Fruit fly (Drosophila melanogaster) whole organism, embryonic: ENCODE measurements around the gene CG17264.
A peak's percentile ranks its signal among the peaks of the same experiment; 100 is the strongest.

Source experiments
- Awh ChIP-seq: fragments of 200-800 bp; sonication (Bioruptor generic); IDR thresholded peaks from 2 replicates; pipeline ENCODE4, ENCODE4 v1.3.6; 2022; ENCODE audit warnings: missing biosample characterization, missing genetic modification characterization
- CG10267 ChIP-seq: fragments of 200-800 bp; sonication (Bioruptor generic); optimal IDR thresholded peaks from 2 replicates; lab custom pipeline; 2018; ENCODE audit warnings: missing biosample characterization, mild to moderate bottlenecking, missing genetic modification characterization, moderate library complexity
- CG10979 ChIP-seq: fragments of 200-800 bp; sonication (Bioruptor generic); optimal IDR thresholded peaks from 2 replicates; lab custom pipeline; 2018; ENCODE audit warnings: missing biosample characterization, mild to moderate bottlenecking, missing genetic modification characterization, moderate library complexity
- CG11695 ChIP-seq: fragments of 200-800 bp; sonication (Bioruptor generic); IDR thresholded peaks from 3 replicates; pipeline ENCODE4 v1.3.6; 2022; ENCODE audit warnings: missing biosample characterization, missing genetic modification characterization
- CG12942 ChIP-seq: fragments of 200-800 bp; sonication (Bioruptor generic); optimal IDR thresholded peaks from 3 replicates; lab custom pipeline; 2016; ENCODE audit warnings: missing biosample characterization, missing genetic modification characterization
- CG14710 ChIP-seq: fragments of 200-800 bp; sonication (Bioruptor generic); optimal IDR thresholded peaks from 3 replicates; lab custom pipeline; 2019; ENCODE audit warnings: missing biosample characterization, mild to moderate bottlenecking, missing genetic modification characterization, moderate library complexity
- CG15011 ChIP-seq: fragments of 200-800 bp; sonication (Bioruptor generic); optimal IDR thresholded peaks from 3 replicates; lab custom pipeline; 2018; ENCODE audit warnings: missing biosample characterization, mild to moderate bottlenecking, missing genetic modification characterization
- CG1529 ChIP-seq: fragments of 200-800 bp; sonication (Bioruptor generic); optimal IDR thresholded peaks from 3 replicates; lab custom pipeline; 2018; ENCODE audit warnings: missing biosample characterization, missing genetic modification characterization
- CG1647 ChIP-seq: fragments of 200-800 bp; sonication (Bioruptor generic); optimal IDR thresholded peaks from 3 replicates; lab custom pipeline; 2016; ENCODE audit warnings: missing biosample characterization, missing genetic modification characterization
- CG16815 ChIP-seq: fragments of 200-800 bp; sonication (Bioruptor generic); optimal IDR thresholded peaks from 3 replicates; lab custom pipeline; 2017; ENCODE audit warnings: missing biosample characterization, mild to moderate bottlenecking, missing genetic modification characterization
- CG1832 ChIP-seq: fragments of 200-800 bp; sonication (Bioruptor generic); optimal IDR thresholded peaks from 2 replicates; lab custom pipeline; 2017; ENCODE audit warnings: missing biosample characterization, mild to moderate bottlenecking, missing genetic modification characterization, inconsistent platforms
- CG2199 ChIP-seq: fragments of 200-800 bp; sonication (Bioruptor generic); IDR thresholded peaks from 3 replicates; pipeline ENCODE4 v1.3.6; 2022; ENCODE audit warnings: missing biosample characterization, missing genetic modification characterization
- CG31441 ChIP-seq: fragments of 200-800 bp; sonication (Bioruptor generic); IDR thresholded peaks from 2 replicates; pipeline ENCODE4 v1.3.6; 2022; ENCODE audit warnings: missing biosample characterization, missing genetic modification characterization
- CG33213 ChIP-seq: fragments of 200-800 bp; sonication (Bioruptor generic); optimal IDR thresholded peaks from 3 replicates; lab custom pipeline; 2016; ENCODE audit warnings: missing biosample characterization, missing genetic modification characterization
- CG34224 ChIP-seq: fragments of 200-800 bp; sonication (Bioruptor generic); IDR thresholded peaks from 3 replicates; pipeline ENCODE4 v1.3.6; 2022; ENCODE audit warnings: missing biosample characterization, missing genetic modification characterization; ENCODE audit not compliant: partially characterized antibody
- CG4282 ChIP-seq: fragments of 200-800 bp; sonication (Bioruptor generic); optimal IDR thresholded peaks from 2 replicates; lab custom pipeline; 2016; ENCODE audit warnings: missing biosample characterization, missing genetic modification characterization
- CG4404 ChIP-seq: fragments of 200-800 bp; sonication (Bioruptor generic); IDR thresholded peaks from 2 replicates; pipeline ENCODE4 v1.3.6; 2022; ENCODE audit warnings: missing biosample characterization, missing genetic modification characterization
- CG4854 ChIP-seq: fragments of 200-800 bp; sonication (Bioruptor generic); optimal IDR thresholded peaks from 2 replicates; lab custom pipeline; 2016; ENCODE audit warnings: missing biosample characterization, missing genetic modification characterization, inconsistent platforms
- CG6175 ChIP-seq: fragments of 200-800 bp; sonication (Bioruptor generic); IDR thresholded peaks from 3 replicates; pipeline ENCODE4 v1.3.6; 2022; ENCODE audit warnings: missing biosample characterization, missing genetic modification characterization
- CG7556 ChIP-seq: fragments of 200-800 bp; sonication (Bioruptor generic); optimal IDR thresholded peaks from 2 replicates; lab custom pipeline; 2017; ENCODE audit warnings: missing biosample characterization, mild to moderate bottlenecking, missing genetic modification characterization
- CG7928 ChIP-seq: fragments of 200-800 bp; sonication (Bioruptor generic); optimal IDR thresholded peaks from 2 replicates; lab custom pipeline; 2017; ENCODE audit warnings: missing biosample characterization, mild to moderate bottlenecking, missing genetic modification characterization
- CG7963 ChIP-seq: fragments of 200-800 bp; sonication (Bioruptor generic); IDR thresholded peaks from 3 replicates; pipeline ENCODE4 v1.3.6; 2022; ENCODE audit warnings: missing biosample characterization, missing genetic modification characterization; ENCODE audit not compliant: partially characterized antibody
- CG8281 ChIP-seq: fragments of 200-800 bp; sonication (Bioruptor generic); optimal IDR thresholded peaks from 2 replicates; lab custom pipeline; 2018; ENCODE audit warnings: missing biosample characterization, mild to moderate bottlenecking, missing genetic modification characterization, moderate library complexity
- CG9437 ChIP-seq: fragments of 200-800 bp; sonication (Bioruptor generic); optimal IDR thresholded peaks from 2 replicates; lab custom pipeline; 2018; ENCODE audit warnings: missing biosample characterization, mild to moderate bottlenecking, missing genetic modification characterization
- CG9797 ChIP-seq: fragments of 200-800 bp; sonication (Bioruptor generic); optimal IDR thresholded peaks from 3 replicates; lab custom pipeline; 2018; ENCODE audit warnings: missing biosample characterization, mild to moderate bottlenecking, missing genetic modification characterization
- Dip3 ChIP-seq: fragments of 200-800 bp; sonication (Bioruptor generic); optimal IDR thresholded peaks from 3 replicates; lab custom pipeline; 2016; ENCODE audit warnings: missing biosample characterization, missing genetic modification characterization
- Doc2 ChIP-seq: fragments of 200-800 bp; sonication (Bioruptor generic); IDR thresholded peaks from 2 replicates; pipeline ENCODE4 v1.3.6; 2022; ENCODE audit warnings: missing biosample characterization, missing genetic modification characterization
- Dp ChIP-seq: fragments of 200-800 bp; sonication (Bioruptor generic); optimal IDR thresholded peaks from 2 replicates; lab custom pipeline; 2018; ENCODE audit warnings: missing biosample characterization, mild to moderate bottlenecking, missing genetic modification characterization, moderate library complexity
- Gug ChIP-seq: fragments of 200-800 bp; sonication (Bioruptor generic); IDR thresholded peaks from 4 replicates; pipeline ENCODE4 v1.3.6; 2022; ENCODE audit warnings: missing biosample characterization, missing genetic modification characterization
- HLH3B ChIP-seq: fragments of 200-800 bp; sonication (Bioruptor generic); IDR thresholded peaks from 2 replicates; pipeline ENCODE4 v1.3.6; 2022; ENCODE audit warnings: missing biosample characterization, missing genetic modification characterization
- MTF-1 ChIP-seq: fragments of 200-800 bp; sonication (Bioruptor generic); optimal IDR thresholded peaks from 2 replicates; lab custom pipeline; 2018; ENCODE audit warnings: missing biosample characterization, mild to moderate bottlenecking, missing genetic modification characterization, borderline replicate concordance
- Nf-YA ChIP-seq: fragments of 200-800 bp; sonication (Bioruptor generic); IDR thresholded peaks from 2 replicates; pipeline ENCODE4 v1.3.6; 2022; ENCODE audit warnings: missing biosample characterization, missing genetic modification characterization
- Nf-YB ChIP-seq: fragments of 200-800 bp; sonication (Bioruptor generic); optimal IDR thresholded peaks from 3 replicates; lab custom pipeline; 2019; ENCODE audit warnings: missing biosample characterization, mild to moderate bottlenecking, missing genetic modification characterization, moderate library complexity
- Optix ChIP-seq: fragments of 200-800 bp; sonication (Bioruptor generic); IDR thresholded peaks from 3 replicates; pipeline ENCODE4 v1.3.6; 2022; ENCODE audit warnings: missing biosample characterization, missing genetic modification characterization
- ac ChIP-seq: fragments of 200-800 bp; sonication (Bioruptor generic); optimal IDR thresholded peaks from 3 replicates; lab custom pipeline; 2017; ENCODE audit warnings: missing biosample characterization, mild to moderate bottlenecking, missing genetic modification characterization
- ap ChIP-seq: fragments of 200-800 bp; sonication (Bioruptor generic); IDR thresholded peaks from 2 replicates; pipeline ENCODE4 v1.3.6; 2022; ENCODE audit warnings: missing biosample characterization, missing genetic modification characterization
- ara ChIP-seq: fragments of 200-800 bp; sonication (Bioruptor generic); IDR thresholded peaks from 2 replicates; pipeline ENCODE4 v1.3.6; 2022; ENCODE audit warnings: missing biosample characterization, missing genetic modification characterization
- ato ChIP-seq: fragments of 200-800 bp; sonication (Bioruptor generic); IDR thresholded peaks from 2 replicates; pipeline ENCODE4 v1.3.6; 2022; ENCODE audit warnings: missing biosample characterization, missing genetic modification characterization; ENCODE audit not compliant: partially characterized antibody
- bab2 ChIP-seq: fragments of 200-800 bp; sonication (Bioruptor generic); optimal IDR thresholded peaks from 2 replicates; lab custom pipeline; 2016; ENCODE audit warnings: missing biosample characterization, missing genetic modification characterization
- crc ChIP-seq: fragments of 200-800 bp; sonication (Bioruptor generic); optimal IDR thresholded peaks from 2 replicates; lab custom pipeline; 2016; ENCODE audit warnings: missing biosample characterization, missing genetic modification characterization
- dm ChIP-seq: fragments of 200-800 bp; sonication (Bioruptor generic); optimal IDR thresholded peaks from 3 replicates; lab custom pipeline; 2016; ENCODE audit warnings: missing biosample characterization, missing genetic modification characterization
- emc ChIP-seq: fragments of 200-800 bp; sonication (Bioruptor generic); optimal IDR thresholded peaks from 2 replicates; lab custom pipeline; 2016; ENCODE audit warnings: missing biosample characterization, missing genetic modification characterization
- gcm ChIP-seq: fragments of 200-800 bp; sonication (Bioruptor generic); optimal IDR thresholded peaks from 2 replicates; lab custom pipeline; 2019; ENCODE audit warnings: missing biosample characterization, mild to moderate bottlenecking, missing genetic modification characterization, moderate library complexity
- gfzf ChIP-seq: fragments of 200-800 bp; sonication (Bioruptor generic); optimal IDR thresholded peaks from 2 replicates; lab custom pipeline; 2016; ENCODE audit warnings: missing biosample characterization, mild to moderate bottlenecking, missing genetic modification characterization, moderate library complexity
- h ChIP-seq: fragments of >200 bp; optimal IDR thresholded peaks from 2 replicates; lab custom pipeline; 2017
- insv ChIP-seq, 2 experiments: fragments of 200-800 bp; sonication (Bioruptor generic); optimal IDR thresholded peaks; 3 replicates each; lab custom pipeline; 2016 to 2018; ENCODE audit warnings: missing biosample characterization in 2 of 2, missing genetic modification characterization in 2 of 2
- p53 ChIP-seq: fragments of 200-800 bp; sonication (Bioruptor generic); optimal IDR thresholded peaks from 2 replicates; lab custom pipeline; 2016; ENCODE audit warnings: missing biosample characterization, missing genetic modification characterization
- psq ChIP-seq: fragments of 200-800 bp; sonication (Bioruptor generic); optimal IDR thresholded peaks from 2 replicates; lab custom pipeline; 2017; ENCODE audit warnings: missing biosample characterization, missing genetic modification characterization
- row ChIP-seq: fragments of 200-800 bp; sonication (Bioruptor generic); IDR thresholded peaks from 3 replicates; pipeline ENCODE4 v1.3.6; 2022; ENCODE audit warnings: missing biosample characterization, missing genetic modification characterization
- slp2 ChIP-seq: fragments of 200-800 bp; sonication (Bioruptor generic); optimal IDR thresholded peaks from 2 replicates; lab custom pipeline; 2016; ENCODE audit warnings: missing biosample characterization, missing genetic modification characterization
- trem ChIP-seq: fragments of 200-800 bp; optimal IDR thresholded peaks from 3 replicates; lab custom pipeline; 2019; ENCODE audit warnings: missing biosample characterization, mild to moderate bottlenecking, missing genetic modification characterization, moderate library complexity
- vvl ChIP-seq: fragments of 200-800 bp; sonication (Bioruptor generic); IDR thresholded peaks from 2 replicates; pipeline ENCODE4 v1.3.6; 2022; ENCODE audit warnings: missing biosample characterization, missing genetic modification characterization

CG17264 gene

DNA sequence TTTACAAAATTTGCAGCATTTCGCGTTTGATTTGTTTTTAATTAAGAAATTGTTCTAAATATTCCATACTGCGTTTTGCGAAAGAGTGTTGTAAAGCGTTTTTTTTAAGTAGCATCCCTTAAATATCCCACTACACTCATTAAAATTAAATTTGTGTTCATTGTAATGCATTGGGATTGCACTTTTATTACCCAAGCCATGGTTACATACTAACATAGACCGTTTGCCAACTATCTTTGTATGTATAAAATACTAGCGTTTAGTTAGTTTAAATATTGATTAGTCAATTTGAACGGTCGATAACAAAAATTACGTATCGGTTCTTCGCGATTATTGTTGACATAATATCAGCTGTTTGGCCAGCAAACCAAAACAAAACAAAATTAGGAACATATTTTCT lies 21.5 kb downstream of the CG17264 start, which contains the start of the genes cnir and CG17221 (continued):
- TF ChIP-seq CG4404 (GFP tag; lab: Robert Waterston, UW) (no peak; the same call in 1 of the 2 replicates), vvl (GFP tag; lab: Robert Waterston, UW) (peak; percentile 61), CG34224 (GFP tag; lab: Robert Waterston, UW) (peak; percentile 53), CG14710 (tag; lab: Kevin White, UChicago) (peak; percentile 78), p53 (GFP tag; lab: Kevin White, UChicago) (peak; percentile 45), psq (GFP tag; lab: Kevin White, UChicago) (no peak), CG33213 (GFP tag; lab: Kevin White, UChicago) (peak; percentile 76), CG4854 (GFP tag; lab: Kevin White, UChicago) (peak; percentile 68), slp2 (GFP tag; lab: Kevin White, UChicago) (peak; percentile 66), gcm (GFP tag; lab: Kevin White, UChicago) (peak; percentile 5), Doc2 (GFP tag; lab: Robert Waterston, UW) (no peak), CG2199 (GFP tag; lab: Robert Waterston, UW) (0 out of 3 replicates have a peak, but pooled peaks have one; percentile 18), trem (peak; percentile 86), CG10979 (peak; percentile 50), CG1832 (GFP tag; lab: Kevin White, UChicago) (no peak), bab2 (GFP tag; lab: Kevin White, UChicago) (peak; percentile 70), CG6175 (GFP tag; lab: Robert Waterston, UW) (no peak), Dip3 (GFP tag; lab: Kevin White, UChicago) (peak; percentile 70), ara (GFP tag; lab: Robert Waterston, UW) (0 out of 2 replicates have a peak, but pooled peaks have one; percentile 12), Nf-YA (no peak), gfzf (peak; percentile 75), CG7556 (GFP tag; lab: Kevin White, UChicago) (peak; percentile 54), insv (GFP tag; optimal IDR thresholded peaks at IDR 0.05; lab: Kevin White, UChicago) (peak in 1 of 2 experiments; percentile 63), CG1647 (GFP tag; lab: Kevin White, UChicago) (peak; percentile 19), dm (GFP tag; lab: Kevin White, UChicago) (peak; percentile 43), CG31441 (GFP tag; lab: Robert Waterston, UW) (peak; percentile 53), CG10267 (tag; lab: Kevin White, UChicago) (peak; percentile 97), CG9797 (peak; percentile 27), HLH3B (GFP tag; lab: Robert Waterston, UW) (no peak), row (GFP tag; lab: Robert Waterston, UW) (peak; percentile 63), CG15011 (GFP tag; lab: Kevin White, UChicago) (peak; percentile 29), CG9437 (peak; percentile 73), CG4282 (GFP tag; lab: Kevin White, UChicago) (no peak), emc (GFP tag; lab: Kevin White, UChicago) (peak; percentile 8), ap (GFP tag; lab: Robert Waterston, UW) (no peak), Optix (GFP tag; lab: Robert Waterston, UW) (no peak), h (lab: Kevin White, UChicago) (no peak), Awh (GFP tag; lab: Robert Waterston, UW) (0 out of 2 replicates have a peak, but pooled peaks have one; percentile 33), CG11695 (GFP tag; lab: Robert Waterston, UW) (peak; percentile 48; the same call in 1 of the 3 replicates), CG7928 (GFP tag; lab: Kevin White, UChicago) (peak; percentile 73), Nf-YB (GFP tag; lab: Kevin White, UChicago) (no peak), MTF-1 (GFP tag; lab: Kevin White, UChicago) (no peak), CG16815 (GFP tag; lab: Kevin White, UChicago) (peak; percentile 15), CG8281 (tag; lab: Kevin White, UChicago) (peak; percentile 21), Gug (GFP tag; lab: Robert Waterston, UW) (no peak), CG12942 (peak; percentile 54), CG7963 (GFP tag; lab: Robert Waterston, UW) (no peak), CG1529 (GFP tag; lab: Kevin White, UChicago) (no peak), ato (GFP tag; lab: Robert Waterston, UW) (no peak), crc (peak; percentile 57), Dp (GFP tag; lab: Kevin White, UChicago) (peak; percentile 59), ac (GFP tag; lab: Kevin White, UChicago) (no peak)
